Worm (Caenorhabditis elegans) whole organism, early embryonic: ENCODE results near the gene C06C3.12.

Experiments used
- B0310.2 ChIP-seq: sonication (generic microtip); optimal IDR thresholded peaks from 2 replicates; lab custom pipeline; 2016; ENCODE audit warnings: mild to moderate bottlenecking, missing genetic modification characterization, missing compliant biosample characterization
- F13C5.2 ChIP-seq: sonication (generic microtip); optimal IDR thresholded peaks from 2 replicates; lab custom pipeline; 2017; ENCODE audit warnings: mild to moderate bottlenecking, missing genetic modification characterization, inconsistent platforms, missing compliant biosample characterization
- aly-1 ChIP-seq: sonication (generic microtip); optimal IDR thresholded peaks from 2 replicates; lab custom pipeline; 2016; ENCODE audit warnings: missing genetic modification characterization, missing compliant biosample characterization
- ama-1 ChIP-seq: fragments of 150-350 bp; optimal IDR thresholded peaks from 2 replicates; lab custom pipeline; 2014
- ceh-13 ChIP-seq: fragments of 200-800 bp; sonication (Bioruptor generic); optimal IDR thresholded peaks from 2 replicates; lab custom pipeline; 2018; ENCODE audit warnings: mild to moderate bottlenecking, missing genetic modification characterization, missing compliant biosample characterization
- ceh-36 ChIP-seq: sonication (generic microtip); optimal IDR thresholded peaks from 2 replicates; lab custom pipeline; 2016; ENCODE audit warnings: missing genetic modification characterization, inconsistent platforms, missing compliant biosample characterization
- ets-7 ChIP-seq: sonication (generic microtip); optimal IDR thresholded peaks from 2 replicates; lab custom pipeline; 2016; ENCODE audit warnings: missing genotype, missing genetic modification characterization, missing compliant biosample characterization
- flt-1 ChIP-seq: fragments of 200-800 bp; sonication (Bioruptor generic); IDR thresholded peaks from 2 replicates; pipeline ENCODE4 v1.3.6; 2022; ENCODE audit warnings: missing genetic modification characterization, missing compliant biosample characterization
- hmbx-1 ChIP-seq: sonication (generic microtip); optimal IDR thresholded peaks from 2 replicates; lab custom pipeline; 2016; ENCODE audit warnings: mild to moderate bottlenecking, missing genetic modification characterization, missing compliant biosample characterization
- hmg-4 ChIP-seq: fragments of 200-800 bp; sonication (Bioruptor generic); optimal IDR thresholded peaks from 2 replicates; lab custom pipeline; 2018; ENCODE audit warnings: mild to moderate bottlenecking, missing genetic modification characterization, missing compliant biosample characterization
- hnd-1 ChIP-seq: sonication (generic microtip); optimal IDR thresholded peaks from 2 replicates; lab custom pipeline; 2016; ENCODE audit warnings: missing genetic modification characterization, missing compliant biosample characterization
- pes-1 ChIP-seq: fragments of 200-800 bp; sonication (Bioruptor generic); IDR thresholded peaks from 2 replicates; pipeline ENCODE4 v1.3.6; 2022; ENCODE audit warnings: missing genetic modification reagents, missing genetic modification characterization, missing compliant biosample characterization
- scrt-1 ChIP-seq: fragments of 200-800 bp; sonication (Bioruptor generic); IDR thresholded peaks from 2 replicates; pipeline ENCODE4 v1.3.6; 2022; ENCODE audit warnings: missing genetic modification characterization, missing compliant biosample characterization
- sea-1 ChIP-seq: fragments of 200-800 bp; sonication (Bioruptor generic); conservative IDR thresholded peaks from 2 replicates; pipeline ENCODE4 v1.3.6; 2022; ENCODE audit warnings: missing genetic modification characterization, missing compliant biosample characterization
- tbx-11 ChIP-seq: fragments of 200-800 bp; sonication (Bioruptor generic); IDR thresholded peaks from 2 replicates; pipeline ENCODE4 v1.3.6; 2022; ENCODE audit warnings: missing genetic modification characterization, missing compliant biosample characterization
- tbx-37 ChIP-seq: fragments of 200-800 bp; sonication (Bioruptor generic); conservative IDR thresholded peaks from 2 replicates; pipeline ENCODE4 v1.3.6; 2022; ENCODE audit warnings: missing genetic modification reagents, missing genetic modification characterization, missing compliant biosample characterization
- tra-4 ChIP-seq: sonication (generic microtip); optimal IDR thresholded peaks from 2 replicates; lab custom pipeline; 2017; ENCODE audit warnings: missing genetic modification characterization, missing compliant biosample characterization

The C06C3.12 gene

ce11 chrII:9398370-9398901, 23.5 kb downstream of the C06C3.12 start, which contains the start of the genes Y51B9A.14 and Y51B9A.8:
Gene Y51B9A.14 (minus strand): TSS chrII:9398470.
Gene Y51B9A.8 (plus strand): TSS chrII:9398851.
- TF ChIP-seq ama-1 (lab: Kevin White, UChicago) = no peak
- no peak for TF ChIP-seq tra-4 (tag; lab: Kevin White, UChicago)
- TF ChIP-seq hnd-1 (tag; lab: Kevin White, UChicago) = no peak
- no peak for TF ChIP-seq pes-1 (GFP tag; lab: Robert Waterston, UW)
- no peak for TF ChIP-seq F13C5.2 (tag; lab: Kevin White, UChicago)
- TF ChIP-seq ets-7 (tag; lab: Kevin White, UChicago) = no peak
- no peak for TF ChIP-seq aly-1 (tag; lab: Kevin White, UChicago)
- no peak for TF ChIP-seq hmg-4
- TF ChIP-seq tbx-11 = no peak
- TF ChIP-seq B0310.2 (tag; lab: Kevin White, UChicago) = no peak
- no peak for TF ChIP-seq ceh-36
- TF ChIP-seq scrt-1 (GFP tag; lab: Robert Waterston, UW) = no peak
- no peak for TF ChIP-seq flt-1
- TF ChIP-seq hmbx-1 (tag; lab: Kevin White, UChicago) = no peak
- TF ChIP-seq sea-1 = no peak
- no peak for TF ChIP-seq ceh-13 (GFP tag; lab: Kevin White, UChicago)
- no peak for TF ChIP-seq tbx-37 (GFP tag; lab: Robert Waterston, UW)

- TF ChIP-seq ceh-13 (GFP tag; lab: Kevin White, UChicago) (no peak), ets-7 (tag; lab: Kevin White, UChicago) (no peak), ama-1 (lab: Kevin White, UChicago) (no peak), scrt-1 (GFP tag; lab: Robert Waterston, UW) (no peak), tbx-11 (no peak), B0310.2 (tag; lab: Kevin White, UChicago) (no peak), F13C5.2 (tag; lab: Kevin White, UChicago) (no peak), hmbx-1 (tag; lab: Kevin White, UChicago) (no peak), ceh-36 (no peak), tbx-37 (GFP tag; lab: Robert Waterston, UW) (no peak), hmg-4 (no peak), aly-1 (tag; lab: Kevin White, UChicago) (no peak), flt-1 (no peak)
Measured at ce11 chrII:9399746-9400145, 24.8 kb downstream of the C06C3.12 start, which contains the start of gene Y51B9A.7. Gene Y51B9A.7 (plus strand): TSS chrII:9400046.

ce11 chrII:9403087-9403486, 28.2 kb downstream of the C06C3.12 start, which contains the start of gene Y51B9A.6:
Gene Y51B9A.6 (minus strand): TSS chrII:9403187.
- TF ChIP-seq tbx-37 (GFP tag; lab: Robert Waterston, UW) (no peak), ama-1 (lab: Kevin White, UChicago) (no peak), scrt-1 (GFP tag; lab: Robert Waterston, UW) (no peak), hmbx-1 (tag; lab: Kevin White, UChicago) (no peak), hmg-4 (no peak), ceh-13 (GFP tag; lab: Kevin White, UChicago) (no peak), flt-1 (no peak), ceh-36 (no peak), tra-4 (tag; lab: Kevin White, UChicago) (no peak), sea-1 (no peak), B0310.2 (tag; lab: Kevin White, UChicago) (no peak), pes-1 (GFP tag; lab: Robert Waterston, UW) (no peak), hnd-1 (tag; lab: Kevin White, UChicago) (no peak), aly-1 (tag; lab: Kevin White, UChicago) (no peak), F13C5.2 (tag; lab: Kevin White, UChicago) (no peak), tbx-11 (no peak), ets-7 (tag; lab: Kevin White, UChicago) (no peak)

- TF ChIP-seq F13C5.2 (tag; lab: Kevin White, UChicago) (no peak), ceh-36 (no peak)
Measured at ce11 chrII:9403846-9404245, 28.9 kb downstream of the C06C3.12 start, which contains the start of gene Y51B9A.5. Gene Y51B9A.5 (plus strand): TSS chrII:9404146.

ce11 chrII:9407020-9407419, 32.1 kb downstream of the C06C3.12 start, which contains the start of gene mpz-6:
Gene mpz-6 (minus strand): TSS chrII:9407120.
- TF ChIP-seq flt-1 (no peak), pes-1 (GFP tag; lab: Robert Waterston, UW) (no peak), aly-1 (tag; lab: Kevin White, UChicago) (no peak), hmbx-1 (tag; lab: Kevin White, UChicago) (no peak), ceh-13 (GFP tag; lab: Kevin White, UChicago) (no peak), B0310.2 (tag; lab: Kevin White, UChicago) (no peak)

- no peak for TF ChIP-seq ama-1 (lab: Kevin White, UChicago)
- TF ChIP-seq B0310.2 (tag; lab: Kevin White, UChicago) = no peak
- TF ChIP-seq ceh-36 = no peak
Measured at ce11 chrII:9407469-9407868, 32.6 kb downstream of the C06C3.12 start, which contains the start of gene arrd-2. Gene arrd-2 (plus strand): TSS chrII:9407769.

ce11 chrII:9411497-9411896, 36.6 kb downstream of the C06C3.12 start, which contains the start of gene M176.9:
Gene M176.9 (minus strand): TSS chrII:9411597.
- TF ChIP-seq hnd-1 (tag; lab: Kevin White, UChicago) (no peak), tra-4 (tag; lab: Kevin White, UChicago) (no peak), ets-7 (tag; lab: Kevin White, UChicago) (no peak)

ce11 chrII:9412086-9412608, 37.2 kb downstream of the C06C3.12 start, which contains the start of gene arrd-3:
Gene arrd-3 (plus strand): TSS chrII:9412558.
- no peak for TF ChIP-seq tbx-37 (GFP tag; lab: Robert Waterston, UW)
- no peak for TF ChIP-seq ceh-36
- no peak for TF ChIP-seq hnd-1 (tag; lab: Kevin White, UChicago)
- TF ChIP-seq hmg-4 = no peak
